Worm (Caenorhabditis elegans): ENCODE results near the gene C01G6.9.

- TF ChIP-seq gei-8 (GFP tag; optimal IDR thresholded peaks at IDR 0.05) (no peak), snpc-4 (tag; optimal IDR thresholded peaks at IDR 0.05) (no peak), hlh-30 (tag; optimal IDR thresholded peaks at IDR 0.05; ENCODE audit: insufficient read depth) (no peak), ceh-44 (GFP tag; IDR thresholded peaks at IDR 0.05) (no peak), nhr-11 (tag; optimal IDR thresholded peaks at IDR 0.05) (no peak), ceh-20 (GFP tag; IDR thresholded peaks at IDR 0.05) (no peak), pha-4 (GFP tag; IDR thresholded peaks at IDR 0.05) (no peak), pha-4 (tag; optimal IDR thresholded peaks at IDR 0.05) (peak; percentile 51), lin-39 (tag; optimal IDR thresholded peaks at IDR 0.05) (no peak), dmd-8 (GFP tag; IDR thresholded peaks at IDR 0.05) (no peak)
Observed at ce11 chrII:9284358-9285170, 11.1 kb downstream of the C01G6.9 start.
